Worm (Caenorhabditis elegans): ENCODE measurements around the gene F26G1.5.

F26G1.5 gene

ce11 chrII:4771282-4771681, at the start of gene F26G1.5:
Gene F26G1.5, minus strand, starts transcription at chrII:4771382.
- no peak for TF ChIP-seq sea-1 (GFP tag; conservative IDR thresholded peaks at IDR 0.05)
- no peak for TF ChIP-seq ceh-13 (GFP tag; optimal IDR thresholded peaks at IDR 0.05)
- TF ChIP-seq tbx-11 (GFP tag; IDR thresholded peaks at IDR 0.05) = no peak
- no peak for TF ChIP-seq tbx-37 (GFP tag; conservative IDR thresholded peaks at IDR 0.05)
- no peak for TF ChIP-seq ets-7 (tag; optimal IDR thresholded peaks at IDR 0.05)
- no peak for TF ChIP-seq ceh-36 (tag; optimal IDR thresholded peaks at IDR 0.05)
- no peak for TF ChIP-seq ama-1 (optimal IDR thresholded peaks at IDR 0.05)
- TF ChIP-seq hmg-4 (GFP tag; optimal IDR thresholded peaks at IDR 0.05) = no peak
- TF ChIP-seq pes-1 (GFP tag; IDR thresholded peaks at IDR 0.05) = no peak
- TF ChIP-seq flt-1 (GFP tag; IDR thresholded peaks at IDR 0.05) = no peak
- no peak for TF ChIP-seq hmbx-1 (tag; optimal IDR thresholded peaks at IDR 0.05)
- no peak for TF ChIP-seq tra-4 (tag; optimal IDR thresholded peaks at IDR 0.05)
- TF ChIP-seq B0310.2 (tag; optimal IDR thresholded peaks at IDR 0.05) = no peak
- no peak for TF ChIP-seq scrt-1 (GFP tag; IDR thresholded peaks at IDR 0.05)
- no peak for TF ChIP-seq hnd-1 (tag; optimal IDR thresholded peaks at IDR 0.05)
- TF ChIP-seq F13C5.2 (tag; optimal IDR thresholded peaks at IDR 0.05) = no peak

DNA sequence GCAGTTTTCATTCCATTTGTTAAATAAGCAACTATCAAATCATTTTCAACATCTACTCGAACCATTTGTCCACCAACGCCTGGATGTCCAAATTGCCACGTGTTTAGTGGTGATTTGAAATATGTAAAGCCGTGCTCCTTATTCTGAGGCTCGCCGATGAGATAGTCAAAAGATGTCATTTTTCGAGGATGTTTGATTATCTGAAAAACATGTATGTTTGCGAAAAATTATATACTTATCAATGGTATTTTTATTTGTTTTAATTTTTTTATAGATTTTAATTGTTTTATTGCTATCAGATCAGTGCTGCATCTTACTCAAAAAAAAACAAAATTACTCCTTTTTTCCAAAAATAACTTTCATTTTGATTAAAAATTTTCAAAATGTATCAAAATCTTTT, 47.6 kb upstream of the F26G1.5 start:
- TF ChIP-seq ceh-13 (GFP tag; optimal IDR thresholded peaks at IDR 0.05) (no peak), ets-7 (tag; optimal IDR thresholded peaks at IDR 0.05) (no peak), ceh-36 (tag; optimal IDR thresholded peaks at IDR 0.05) (no peak), tra-4 (tag; optimal IDR thresholded peaks at IDR 0.05) (no peak)

- TF ChIP-seq ceh-13 (GFP tag; optimal IDR thresholded peaks at IDR 0.05) (no peak), hmg-4 (GFP tag; optimal IDR thresholded peaks at IDR 0.05) (no peak), ets-7 (tag; optimal IDR thresholded peaks at IDR 0.05) (no peak), ama-1 (optimal IDR thresholded peaks at IDR 0.05) (no peak), pes-1 (GFP tag; IDR thresholded peaks at IDR 0.05) (no peak)
Measured at ce11 chrII:4815356-4815755, 44.2 kb upstream of the F26G1.5 start.

DNA sequence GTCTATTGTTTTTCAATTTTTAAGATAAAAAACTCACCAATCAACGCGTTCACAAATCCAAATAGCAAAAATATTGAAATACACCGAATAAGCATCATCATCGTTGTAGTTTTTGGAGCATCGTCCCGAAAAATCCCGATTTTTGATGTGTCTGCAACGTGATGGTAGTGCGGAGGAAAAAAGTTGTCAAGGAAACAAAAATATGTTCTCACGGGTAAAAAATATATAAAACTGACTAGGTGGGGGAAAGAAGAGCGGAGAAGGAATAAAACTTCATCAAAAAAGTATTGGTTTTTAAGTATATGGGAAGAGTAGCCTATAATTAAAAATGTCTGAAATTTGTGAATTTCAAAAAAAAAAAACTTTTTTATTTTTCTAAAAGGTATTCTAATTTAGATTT, 40.8 kb upstream of the F26G1.5 start, which contains the start of gene rig-6:
Gene rig-6, minus strand, starts transcription at position 101 of the 400 bp plus-strand sequence.
- no peak for TF ChIP-seq flt-1 (GFP tag; IDR thresholded peaks at IDR 0.05)
- no peak for TF ChIP-seq tbx-11 (GFP tag; IDR thresholded peaks at IDR 0.05)
- TF ChIP-seq ets-7 (tag; optimal IDR thresholded peaks at IDR 0.05) = no peak
- no peak for TF ChIP-seq ama-1 (optimal IDR thresholded peaks at IDR 0.05)
- no peak for TF ChIP-seq tbx-37 (GFP tag; conservative IDR thresholded peaks at IDR 0.05)
- no peak for TF ChIP-seq F13C5.2 (tag; optimal IDR thresholded peaks at IDR 0.05)
- no peak for TF ChIP-seq ceh-13 (GFP tag; optimal IDR thresholded peaks at IDR 0.05)
- no peak for TF ChIP-seq aly-1 (tag; optimal IDR thresholded peaks at IDR 0.05)
- TF ChIP-seq hmg-4 (GFP tag; optimal IDR thresholded peaks at IDR 0.05) = no peak
- no peak for TF ChIP-seq scrt-1 (GFP tag; IDR thresholded peaks at IDR 0.05)
- TF ChIP-seq hmbx-1 (tag; optimal IDR thresholded peaks at IDR 0.05) = no peak
- no peak for TF ChIP-seq tra-4 (tag; optimal IDR thresholded peaks at IDR 0.05)
- no peak for TF ChIP-seq B0310.2 (tag; optimal IDR thresholded peaks at IDR 0.05)

DNA sequence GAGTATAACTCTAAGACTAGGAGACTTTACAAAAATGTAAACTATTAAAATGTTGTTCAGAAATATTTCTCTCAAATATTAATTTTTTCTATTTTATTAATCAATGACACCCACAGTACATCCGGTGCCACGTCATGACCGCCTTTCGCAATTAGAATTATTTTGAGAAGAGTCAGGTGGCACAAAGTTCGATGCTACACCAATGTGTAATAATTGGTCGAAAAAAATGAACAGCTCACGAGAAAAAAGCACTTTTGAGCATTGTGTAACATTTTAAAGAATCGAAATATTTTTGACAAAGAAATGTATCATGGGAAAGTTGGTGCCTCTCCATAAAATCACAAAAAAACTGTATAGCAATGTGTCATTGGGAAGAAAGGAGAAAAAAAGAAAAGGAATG, 35.5 kb upstream of the F26G1.5 start:
- no peak for TF ChIP-seq tbx-11 (GFP tag; IDR thresholded peaks at IDR 0.05)
- TF ChIP-seq ama-1 (optimal IDR thresholded peaks at IDR 0.05) = no peak
- TF ChIP-seq hmg-4 (GFP tag; optimal IDR thresholded peaks at IDR 0.05) = no peak
- no peak for TF ChIP-seq aly-1 (tag; optimal IDR thresholded peaks at IDR 0.05)
- no peak for TF ChIP-seq F13C5.2 (tag; optimal IDR thresholded peaks at IDR 0.05)
- TF ChIP-seq tbx-37 (GFP tag; conservative IDR thresholded peaks at IDR 0.05) = no peak
- no peak for TF ChIP-seq ceh-36 (tag; optimal IDR thresholded peaks at IDR 0.05)
- TF ChIP-seq scrt-1 (GFP tag; IDR thresholded peaks at IDR 0.05) = no peak
- TF ChIP-seq flt-1 (GFP tag; IDR thresholded peaks at IDR 0.05) = no peak
- no peak for TF ChIP-seq ceh-13 (GFP tag; optimal IDR thresholded peaks at IDR 0.05)
- no peak for TF ChIP-seq ets-7 (tag; optimal IDR thresholded peaks at IDR 0.05)
- TF ChIP-seq hnd-1 (tag; optimal IDR thresholded peaks at IDR 0.05) = no peak
- TF ChIP-seq sea-1 (GFP tag; conservative IDR thresholded peaks at IDR 0.05) = no peak
- no peak for TF ChIP-seq tra-4 (tag; optimal IDR thresholded peaks at IDR 0.05)

DNA sequence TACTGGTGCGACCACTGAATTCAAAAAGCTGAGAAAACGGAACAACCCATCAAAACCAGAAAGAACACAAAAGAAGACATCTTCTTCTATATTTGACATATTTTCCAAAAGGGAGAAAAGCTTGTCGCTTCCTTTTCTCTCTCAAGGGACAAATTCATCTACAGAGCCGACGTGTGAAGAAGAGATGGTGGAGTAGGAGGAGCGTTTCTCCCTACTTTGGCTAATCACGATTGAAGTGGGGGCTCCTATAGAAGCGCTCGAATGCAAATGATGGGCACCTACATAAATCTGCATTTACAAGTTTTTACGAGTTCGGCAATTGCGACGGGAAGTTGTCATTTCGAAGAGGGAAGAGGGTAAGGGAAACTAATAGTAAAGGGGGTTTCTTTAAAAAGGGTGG, 35.1 kb upstream of the F26G1.5 start:
- TF ChIP-seq ceh-13 (GFP tag; optimal IDR thresholded peaks at IDR 0.05) = no peak
- TF ChIP-seq tbx-11 (GFP tag; IDR thresholded peaks at IDR 0.05) = no peak
- TF ChIP-seq pes-1 (GFP tag; IDR thresholded peaks at IDR 0.05) = no peak
- no peak for TF ChIP-seq tbx-37 (GFP tag; conservative IDR thresholded peaks at IDR 0.05)
- TF ChIP-seq aly-1 (tag; optimal IDR thresholded peaks at IDR 0.05) = no peak
- TF ChIP-seq B0310.2 (tag; optimal IDR thresholded peaks at IDR 0.05) = no peak
- no peak for TF ChIP-seq sea-1 (GFP tag; conservative IDR thresholded peaks at IDR 0.05)
- no peak for TF ChIP-seq hmbx-1 (tag; optimal IDR thresholded peaks at IDR 0.05)
- TF ChIP-seq hmg-4 (GFP tag; optimal IDR thresholded peaks at IDR 0.05) = no peak
- TF ChIP-seq hnd-1 (tag; optimal IDR thresholded peaks at IDR 0.05) = no peak
- no peak for TF ChIP-seq tra-4 (tag; optimal IDR thresholded peaks at IDR 0.05)
- no peak for TF ChIP-seq scrt-1 (GFP tag; IDR thresholded peaks at IDR 0.05)
- TF ChIP-seq ets-7 (tag; optimal IDR thresholded peaks at IDR 0.05) = no peak
- no peak for TF ChIP-seq F13C5.2 (tag; optimal IDR thresholded peaks at IDR 0.05)
- no peak for TF ChIP-seq ama-1 (optimal IDR thresholded peaks at IDR 0.05)
- no peak for TF ChIP-seq flt-1 (GFP tag; IDR thresholded peaks at IDR 0.05)

DNA sequence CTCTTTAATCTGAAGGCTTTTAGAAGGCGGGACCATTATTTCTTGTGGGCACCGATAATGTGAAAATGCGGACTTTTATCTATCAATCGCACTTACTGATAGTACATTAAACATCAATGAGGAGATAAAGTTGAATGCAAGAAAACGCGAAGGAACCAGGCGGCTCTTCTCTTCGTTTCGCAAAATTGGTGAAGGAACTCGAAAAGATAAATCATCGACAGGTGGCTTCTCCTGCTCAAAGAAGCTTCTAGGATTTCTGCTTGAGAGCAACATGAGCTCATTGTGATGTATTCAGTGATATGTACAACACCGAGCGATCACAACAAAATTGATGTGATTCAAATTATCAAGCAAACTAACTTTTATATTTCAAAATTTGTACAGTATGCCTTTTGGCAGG, 34.6 kb upstream of the F26G1.5 start:
- TF ChIP-seq sea-1 (GFP tag; conservative IDR thresholded peaks at IDR 0.05) (no peak), flt-1 (GFP tag; IDR thresholded peaks at IDR 0.05) (no peak), tbx-11 (GFP tag; IDR thresholded peaks at IDR 0.05) (no peak), ceh-13 (GFP tag; optimal IDR thresholded peaks at IDR 0.05) (no peak), hmg-4 (GFP tag; optimal IDR thresholded peaks at IDR 0.05) (no peak), aly-1 (tag; optimal IDR thresholded peaks at IDR 0.05) (no peak), B0310.2 (tag; optimal IDR thresholded peaks at IDR 0.05) (no peak), ceh-36 (tag; optimal IDR thresholded peaks at IDR 0.05) (no peak), ets-7 (tag; optimal IDR thresholded peaks at IDR 0.05) (no peak), F13C5.2 (tag; optimal IDR thresholded peaks at IDR 0.05) (no peak), hnd-1 (tag; optimal IDR thresholded peaks at IDR 0.05) (no peak), ama-1 (optimal IDR thresholded peaks at IDR 0.05) (no peak)

ce11 chrII:4802917-4803316, 31.7 kb upstream of the F26G1.5 start:
- TF ChIP-seq tra-4 (tag; optimal IDR thresholded peaks at IDR 0.05) (no peak), hmg-4 (GFP tag; optimal IDR thresholded peaks at IDR 0.05) (no peak), hnd-1 (tag; optimal IDR thresholded peaks at IDR 0.05) (no peak), ceh-36 (tag; optimal IDR thresholded peaks at IDR 0.05) (no peak), ceh-13 (GFP tag; optimal IDR thresholded peaks at IDR 0.05) (no peak), tbx-11 (GFP tag; IDR thresholded peaks at IDR 0.05) (no peak), sea-1 (GFP tag; conservative IDR thresholded peaks at IDR 0.05) (no peak), flt-1 (GFP tag; IDR thresholded peaks at IDR 0.05) (no peak), tbx-37 (GFP tag; conservative IDR thresholded peaks at IDR 0.05) (no peak), hmbx-1 (tag; optimal IDR thresholded peaks at IDR 0.05) (no peak), B0310.2 (tag; optimal IDR thresholded peaks at IDR 0.05) (no peak), aly-1 (tag; optimal IDR thresholded peaks at IDR 0.05) (no peak), pes-1 (GFP tag; IDR thresholded peaks at IDR 0.05) (no peak), F13C5.2 (tag; optimal IDR thresholded peaks at IDR 0.05) (no peak), ets-7 (tag; optimal IDR thresholded peaks at IDR 0.05) (no peak), ama-1 (optimal IDR thresholded peaks at IDR 0.05) (no peak), scrt-1 (GFP tag; IDR thresholded peaks at IDR 0.05) (no peak)

Measured in whole organism, early embryonic.